Fruit fly (Drosophila melanogaster): ENCODE measurements around the gene HtrA2.

HtrA2 gene

DNA sequence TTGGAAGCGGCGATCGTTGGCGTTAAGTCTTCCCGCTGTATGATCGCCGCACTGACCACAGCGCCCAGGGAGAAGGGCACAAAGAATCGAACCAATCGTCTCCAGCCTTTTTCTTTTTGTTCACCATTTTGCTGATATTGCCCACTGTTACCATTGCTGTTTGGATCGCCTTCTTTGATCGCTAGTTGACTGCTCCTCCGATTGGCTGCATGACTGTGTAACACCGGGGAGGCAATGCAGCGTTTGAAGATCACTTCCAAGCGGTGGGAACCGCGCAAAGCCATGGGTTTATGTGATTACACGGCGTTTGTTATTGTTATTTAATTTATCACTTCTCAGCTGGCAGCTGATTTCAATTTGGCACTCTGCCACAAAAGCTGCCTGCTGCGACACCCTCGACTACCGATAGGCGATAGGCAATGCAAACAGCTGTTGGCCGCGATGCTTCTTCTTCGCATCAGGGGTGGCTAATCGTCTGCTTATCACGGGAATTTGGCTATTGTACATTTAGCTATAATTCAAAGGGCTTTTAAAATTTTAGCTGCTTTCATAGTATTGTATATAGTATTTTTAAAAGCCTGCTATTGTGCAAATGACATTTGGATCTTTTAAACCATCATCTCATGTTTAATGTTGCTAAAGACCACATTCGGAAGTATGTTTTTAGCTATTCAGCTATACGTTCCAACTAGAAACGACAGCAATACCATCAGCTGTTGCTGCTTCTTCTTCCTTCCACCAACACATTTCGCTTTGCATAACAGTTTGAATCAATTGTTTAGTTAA is at the start of gene HtrA2, which contains the start of gene mRpL11:
Gene HtrA2, minus strand, starts transcription at position 590 of the 786 bp plus-strand sequence.
Gene mRpL11, plus strand, starts transcription at position 716 of the 786 bp plus-strand sequence.
- TF ChIP-seq Dll (optimal IDR thresholded peaks at IDR 0.05), result no peak
- no peak for TF ChIP-seq CG8478 (optimal IDR thresholded peaks at IDR 0.05)
- TF ChIP-seq pan (optimal IDR thresholded peaks at IDR 0.05), result no peak
- TF ChIP-seq usp (GFP tag; optimal IDR thresholded peaks at IDR 0.05), result no peak
- TF ChIP-seq EcR (GFP tag; optimal IDR thresholded peaks at IDR 0.05), result no peak
- no peak for TF ChIP-seq psq (optimal IDR thresholded peaks at IDR 0.05)

DNA sequence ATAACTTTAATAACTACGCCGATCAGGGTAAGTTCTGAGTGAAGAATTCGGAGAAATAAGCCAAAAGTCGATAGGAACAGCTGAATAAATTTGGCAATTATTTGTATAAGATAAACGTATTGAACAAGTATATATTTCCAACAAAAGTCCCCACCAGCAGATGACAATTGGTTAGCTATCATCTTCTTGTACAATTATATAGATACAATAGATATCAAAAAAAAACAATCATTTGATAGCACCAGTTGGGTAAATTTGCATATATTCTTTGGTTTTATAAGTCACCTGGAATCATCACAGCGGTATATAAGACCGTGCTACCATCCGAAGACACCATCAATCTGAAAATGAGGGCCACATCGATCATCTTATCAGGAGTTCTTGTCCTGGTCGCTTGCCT is 49.1 kb upstream of the HtrA2 start, which contains the start of gene Jig:
Gene Jig, plus strand, starts transcription at position 301 of the 400 bp plus-strand sequence.
- TF ChIP-seq EcR (GFP tag; optimal IDR thresholded peaks at IDR 0.05) (no peak), pan (optimal IDR thresholded peaks at IDR 0.05) (no peak), psq (optimal IDR thresholded peaks at IDR 0.05) (no peak), CG8478 (optimal IDR thresholded peaks at IDR 0.05) (no peak), Dll (optimal IDR thresholded peaks at IDR 0.05) (no peak), usp (GFP tag; optimal IDR thresholded peaks at IDR 0.05) (no peak)

DNA sequence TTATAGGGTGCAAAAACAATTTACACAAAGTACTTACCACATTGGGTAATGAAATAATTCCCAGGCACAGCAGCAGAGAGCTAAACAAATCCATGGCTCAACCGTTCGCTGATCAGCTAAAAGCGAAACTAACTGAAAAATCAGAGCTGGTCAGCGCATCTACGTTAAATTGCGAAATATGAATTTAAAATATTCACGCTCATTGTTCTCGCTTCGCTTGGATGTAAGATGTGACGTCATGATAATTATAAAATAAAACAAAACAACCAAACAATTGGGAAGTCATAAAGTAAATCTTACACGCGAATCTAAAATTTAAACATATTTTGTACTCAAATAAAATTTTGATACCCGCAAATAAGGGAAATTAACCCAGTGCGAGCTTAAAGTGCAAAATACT is 48.4 kb upstream of the HtrA2 start, which contains the start of gene CG14854:
Gene CG14854, minus strand, starts transcription at position 101 of the 400 bp plus-strand sequence.
- no peak for TF ChIP-seq usp (GFP tag; optimal IDR thresholded peaks at IDR 0.05)
- TF ChIP-seq EcR (GFP tag; optimal IDR thresholded peaks at IDR 0.05), result no peak
- TF ChIP-seq psq (optimal IDR thresholded peaks at IDR 0.05), result no peak
- no peak for TF ChIP-seq CG8478 (optimal IDR thresholded peaks at IDR 0.05)
- TF ChIP-seq Dll (optimal IDR thresholded peaks at IDR 0.05), result no peak
- TF ChIP-seq pan (optimal IDR thresholded peaks at IDR 0.05), result no peak

DNA sequence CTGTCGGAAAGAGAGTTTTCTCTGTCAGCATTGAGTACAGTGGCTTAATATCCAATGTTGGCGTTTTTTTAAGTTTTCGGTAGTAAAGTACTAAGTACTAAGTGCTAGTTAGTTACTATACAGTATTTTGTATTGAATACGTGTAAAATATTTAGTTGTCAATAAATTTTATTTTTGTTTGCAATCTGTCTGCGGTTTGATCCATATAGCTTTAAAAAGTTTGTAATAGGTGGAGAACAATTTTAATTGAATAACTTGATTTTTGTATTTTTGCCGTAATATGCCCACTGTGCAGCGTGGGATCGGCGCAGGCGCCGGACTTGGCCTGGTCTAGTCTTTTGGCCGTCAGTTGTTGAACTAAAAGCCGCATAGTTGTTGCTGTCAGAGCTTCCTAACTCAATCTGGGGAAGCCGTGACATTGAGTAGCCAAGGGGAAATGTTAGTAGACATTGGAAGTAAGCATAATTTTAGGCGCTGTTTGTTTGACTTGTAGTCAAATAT is 46.9 kb upstream of the HtrA2 start:
- TF ChIP-seq usp (GFP tag; optimal IDR thresholded peaks at IDR 0.05) (no peak), EcR (GFP tag; optimal IDR thresholded peaks at IDR 0.05) (no peak), CG8478 (optimal IDR thresholded peaks at IDR 0.05) (no peak), Dll (optimal IDR thresholded peaks at IDR 0.05) (no peak), psq (optimal IDR thresholded peaks at IDR 0.05) (no peak), pan (optimal IDR thresholded peaks at IDR 0.05) (no peak)

DNA sequence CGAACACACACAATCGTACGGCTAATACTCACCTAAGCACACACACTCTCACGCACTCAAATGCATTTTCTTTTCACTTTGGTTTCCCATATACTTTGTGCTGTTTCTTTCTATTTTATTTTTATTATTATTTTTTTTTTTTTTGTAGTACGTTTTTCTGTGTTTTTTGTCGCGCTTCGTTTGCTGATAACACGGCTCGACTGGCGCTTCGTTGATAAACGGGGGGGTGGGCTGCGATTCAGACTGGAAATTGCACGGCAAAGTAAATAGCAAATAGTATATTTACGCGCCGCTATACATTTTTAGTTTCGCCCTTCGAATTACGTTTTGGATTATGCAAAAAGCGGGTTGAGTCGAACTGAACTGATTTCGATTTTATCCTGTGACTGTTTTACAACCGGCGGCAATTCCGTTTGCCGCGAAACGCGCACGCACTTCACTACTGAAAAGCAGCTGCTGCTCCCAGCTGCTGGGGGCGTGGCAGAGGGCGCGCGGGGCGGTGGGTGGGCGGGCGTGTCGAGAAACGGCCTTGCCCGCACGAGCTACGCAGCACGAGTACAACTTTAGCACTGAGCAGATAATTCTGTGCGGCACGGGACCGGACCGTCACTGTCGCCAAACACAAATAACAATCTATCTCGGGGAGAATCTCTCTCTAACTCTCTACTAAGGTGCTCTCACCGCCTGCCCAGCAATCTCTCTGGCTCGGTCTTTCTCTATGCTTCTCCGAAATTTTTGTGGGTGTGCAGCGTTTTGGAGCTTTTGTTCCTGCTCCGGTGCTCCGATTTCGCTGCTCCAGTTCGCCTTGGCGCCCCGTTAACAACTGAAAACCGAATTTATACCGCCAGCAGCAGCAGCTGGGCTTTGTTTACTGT is 46.2 kb upstream of the HtrA2 start, which contains the start of gene Pde6:
Gene Pde6, minus strand, starts transcription at position 825 of the 875 bp plus-strand sequence.
- no peak for TF ChIP-seq Dll (optimal IDR thresholded peaks at IDR 0.05)
- no peak for TF ChIP-seq psq (optimal IDR thresholded peaks at IDR 0.05)
- no peak for TF ChIP-seq usp (GFP tag; optimal IDR thresholded peaks at IDR 0.05)
- no peak for TF ChIP-seq CG8478 (optimal IDR thresholded peaks at IDR 0.05)
- no peak for TF ChIP-seq pan (optimal IDR thresholded peaks at IDR 0.05)
- TF ChIP-seq EcR (GFP tag; optimal IDR thresholded peaks at IDR 0.05), result no peak

DNA sequence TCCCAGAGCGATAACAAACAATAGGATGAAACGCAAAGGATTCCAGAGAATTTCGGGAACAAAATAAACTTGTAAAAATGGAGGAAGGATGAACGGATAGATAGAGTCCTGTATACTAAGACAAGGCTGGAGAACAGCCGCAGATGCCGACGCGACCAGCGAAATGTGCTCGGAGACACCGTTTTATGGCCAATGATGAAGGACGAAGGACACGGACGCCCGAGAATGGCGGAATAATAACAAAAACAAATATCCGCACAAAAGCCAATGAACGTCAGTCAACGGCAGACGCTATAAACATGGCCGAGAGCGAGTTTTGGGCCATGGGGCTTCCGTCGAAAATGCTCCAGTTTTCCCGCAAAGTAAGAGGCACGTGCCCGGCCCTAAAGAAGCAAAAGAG is 43.5 kb upstream of the HtrA2 start:
- no peak for TF ChIP-seq pan (optimal IDR thresholded peaks at IDR 0.05)
- TF ChIP-seq psq (optimal IDR thresholded peaks at IDR 0.05), result no peak

DNA sequence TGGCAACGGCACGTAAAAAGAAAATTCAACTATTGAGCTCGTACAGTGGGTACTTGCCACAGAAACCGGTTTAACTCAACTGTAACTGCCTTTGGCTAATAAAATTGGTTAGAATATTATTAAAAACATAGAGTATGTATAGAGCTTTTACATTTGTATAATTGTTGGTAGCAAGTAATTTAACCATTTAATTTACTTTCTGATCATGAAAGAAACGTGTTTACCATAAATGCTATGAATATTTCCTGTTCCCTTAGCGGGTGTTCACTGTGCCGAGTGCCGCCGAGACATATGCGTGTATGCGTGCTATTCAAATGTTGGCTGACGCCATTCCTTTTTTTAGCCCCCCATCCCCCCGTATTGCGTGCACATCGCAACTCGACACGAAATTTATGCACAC is 37.2 kb upstream of the HtrA2 start:
- no peak for TF ChIP-seq usp (GFP tag; optimal IDR thresholded peaks at IDR 0.05)
- no peak for TF ChIP-seq CG8478 (optimal IDR thresholded peaks at IDR 0.05)
- no peak for TF ChIP-seq pan (optimal IDR thresholded peaks at IDR 0.05)
- no peak for TF ChIP-seq Dll (optimal IDR thresholded peaks at IDR 0.05)
- TF ChIP-seq EcR (GFP tag; optimal IDR thresholded peaks at IDR 0.05), result no peak
- TF ChIP-seq psq (optimal IDR thresholded peaks at IDR 0.05), result no peak

dm6 chr3R:14542038-14542437 is 30.5 kb upstream of the HtrA2 start:
- TF ChIP-seq pan (optimal IDR thresholded peaks at IDR 0.05) (no peak), EcR (GFP tag; optimal IDR thresholded peaks at IDR 0.05) (no peak), CG8478 (optimal IDR thresholded peaks at IDR 0.05) (no peak), Dll (optimal IDR thresholded peaks at IDR 0.05) (no peak), psq (optimal IDR thresholded peaks at IDR 0.05) (no peak), usp (GFP tag; optimal IDR thresholded peaks at IDR 0.05) (no peak)

DNA sequence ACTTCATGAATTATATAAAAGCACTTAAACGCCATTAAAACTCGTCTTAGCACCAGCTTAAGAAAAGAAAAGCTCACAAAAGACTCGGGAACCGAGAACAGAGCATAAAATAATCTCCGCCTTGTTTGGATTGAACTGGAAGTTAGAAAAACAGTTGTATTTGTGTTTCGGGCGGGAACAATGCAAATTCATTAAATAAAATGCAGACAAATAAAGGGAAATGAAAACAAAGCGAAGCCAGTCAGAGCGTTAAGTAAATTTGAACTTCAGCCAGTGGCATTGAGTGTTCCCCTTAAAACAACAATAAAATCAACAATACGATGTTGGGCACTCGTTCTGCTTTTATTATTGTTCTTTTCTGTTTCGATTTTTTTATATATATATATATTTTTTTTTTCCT is 15.1 kb upstream of the HtrA2 start:
- TF ChIP-seq CG8478 (optimal IDR thresholded peaks at IDR 0.05) (no peak), EcR (GFP tag; optimal IDR thresholded peaks at IDR 0.05) (no peak), Dll (optimal IDR thresholded peaks at IDR 0.05) (no peak), pan (optimal IDR thresholded peaks at IDR 0.05) (no peak), usp (GFP tag; optimal IDR thresholded peaks at IDR 0.05) (no peak), psq (optimal IDR thresholded peaks at IDR 0.05) (no peak)

dm6 chr3R:14520749-14521148 is 9.2 kb upstream of the HtrA2 start, which contains the start of gene Cyp313a1:
TSS of gene Cyp313a1 (plus strand) at chr3R:14521049.
- TF ChIP-seq Dll (optimal IDR thresholded peaks at IDR 0.05) (no peak), CG8478 (optimal IDR thresholded peaks at IDR 0.05) (no peak), usp (GFP tag; optimal IDR thresholded peaks at IDR 0.05) (no peak), EcR (GFP tag; optimal IDR thresholded peaks at IDR 0.05) (no peak), pan (optimal IDR thresholded peaks at IDR 0.05) (no peak), psq (optimal IDR thresholded peaks at IDR 0.05) (no peak)

dm6 chr3R:14516742-14517141 is 5.2 kb upstream of the HtrA2 start, which contains the start of gene CG34273:
TSS of gene CG34273 (plus strand) at chr3R:14517042.
- no peak for TF ChIP-seq CG8478 (optimal IDR thresholded peaks at IDR 0.05)
- no peak for TF ChIP-seq psq (optimal IDR thresholded peaks at IDR 0.05)
- TF ChIP-seq EcR (GFP tag; optimal IDR thresholded peaks at IDR 0.05), result no peak
- no peak for TF ChIP-seq usp (GFP tag; optimal IDR thresholded peaks at IDR 0.05)
- TF ChIP-seq pan (optimal IDR thresholded peaks at IDR 0.05), result no peak

Data from whole organism.